Fruit fly (Drosophila melanogaster) whole organism, pupa: ENCODE data around the gene kni.

ENCODE experiments used
- CG13204 ChIP-seq: fragments of 200-800 bp; sonication (Bioruptor generic); optimal IDR thresholded peaks from 2 replicates; lab custom pipeline; 2018; ENCODE audit warnings: missing biosample characterization, mild to moderate bottlenecking, missing genetic modification characterization, moderate library complexity
- CG14655 ChIP-seq: fragments of 200-800 bp; sonication (Bioruptor generic); optimal IDR thresholded peaks from 3 replicates; lab custom pipeline; 2017; ENCODE audit warnings: mild to moderate bottlenecking, missing biosample characterization, missing genetic modification reagents, missing genetic modification characterization
- CG8159 ChIP-seq: fragments of 200-800 bp; sonication (Bioruptor generic); optimal IDR thresholded peaks from 3 replicates; lab custom pipeline; 2018; ENCODE audit warnings: missing biosample characterization, mild to moderate bottlenecking, missing genetic modification characterization, moderate library complexity
- EcR ChIP-seq: fragments of 200-800 bp; sonication (Bioruptor generic); optimal IDR thresholded peaks from 3 replicates; lab custom pipeline; 2019; ENCODE audit warnings: missing biosample characterization, missing genetic modification characterization, mild to moderate bottlenecking, moderate library complexity, missing genetic modification reagents
- Ets98B ChIP-seq: fragments of 200-800 bp; sonication (Bioruptor generic); IDR thresholded peaks from 2 replicates; pipeline ENCODE4 v1.3.6; 2022; ENCODE audit warnings: missing biosample characterization, missing genetic modification characterization
- Pif1B ChIP-seq: fragments of 200-800 bp; sonication (Bioruptor generic); optimal IDR thresholded peaks from 3 replicates; lab custom pipeline; 2016; ENCODE audit warnings: missing biosample characterization, missing genetic modification characterization
- gl ChIP-seq: fragments of 200-800 bp; sonication (Bioruptor generic); optimal IDR thresholded peaks from 2 replicates; lab custom pipeline; 2018; ENCODE audit warnings: missing biosample characterization, mild to moderate bottlenecking, missing genetic modification characterization

dm6 chr3L:20713800-20714199, 18.6 kb upstream of the kni start, which contains the start of gene CG34260:
- TF ChIP-seq gl (tag; lab: Kevin White, UChicago): no peak
- TF ChIP-seq EcR (GFP tag; lab: Kevin White, UChicago): no peak
- no peak for TF ChIP-seq Pif1B (GFP tag; lab: Kevin White, UChicago)
- TF ChIP-seq CG8159: no peak
- no peak for TF ChIP-seq CG13204 (GFP tag; lab: Kevin White, UChicago)
- TF ChIP-seq Ets98B (GFP tag; lab: Robert Waterston, UW): no peak
- no peak for TF ChIP-seq CG14655 (GFP tag; lab: Kevin White, UChicago)
